Worm (Caenorhabditis elegans) whole organism, L3 larva: ENCODE measurements around the gene srh-182.

Experiments
- R02D3.7 ChIP-seq: fragments of 150-350 bp; optimal IDR thresholded peaks from 2 replicates; lab custom pipeline; 2014; ENCODE audit warnings: missing biosample characterization, missing genetic modification characterization
- ZK546.5 ChIP-seq: sonication (generic microtip); optimal IDR thresholded peaks from 2 replicates; lab custom pipeline; 2017; ENCODE audit warnings: missing biosample characterization, missing genetic modification characterization
- ama-1 ChIP-seq: fragments of 150-350 bp; optimal IDR thresholded peaks from 2 replicates; lab custom pipeline; 2018
- ceh-28 ChIP-seq: fragments of 150-350 bp; optimal IDR thresholded peaks from 2 replicates; lab custom pipeline; 2014; ENCODE audit warnings: missing biosample characterization, missing genetic modification reagents, missing genetic modification characterization
- ceh-82 ChIP-seq: fragments of 150-350 bp; optimal IDR thresholded peaks from 2 replicates; lab custom pipeline; 2014; ENCODE audit warnings: missing biosample characterization, missing genetic modification characterization
- ceh-9 ChIP-seq: sonication (generic microtip); optimal IDR thresholded peaks from 2 replicates; lab custom pipeline; 2018; ENCODE audit warnings: missing biosample characterization, missing genetic modification characterization
- elt-1 ChIP-seq: fragments of 150-350 bp; optimal IDR thresholded peaks from 2 replicates; lab custom pipeline; 2014; ENCODE audit warnings: missing biosample characterization, missing genetic modification characterization
- elt-2 ChIP-seq: sonication (generic microtip); optimal IDR thresholded peaks from 2 replicates; lab custom pipeline; 2016; ENCODE audit warnings: missing genetic modification reagents, mild to moderate bottlenecking, missing genetic modification characterization, missing compliant biosample characterization
- elt-3 ChIP-seq, 3 experiments: fragments of 150-350 bp in 1 of 3; sonication (generic microtip) in 2 of 3; optimal IDR thresholded peaks; 2 replicates in 2 of 3; 4 replicates in 1 of 3; lab custom pipeline; 2014 to 2017; ENCODE audit warnings: missing biosample characterization in 3 of 3, missing genetic modification characterization in 3 of 3
- eor-1 ChIP-seq, 2 experiments: fragments of 150-350 bp; optimal IDR thresholded peaks; 2 replicates each; lab custom pipeline; 2014 to 2018; ENCODE audit warnings: missing biosample characterization in 2 of 2, missing genetic modification characterization in 2 of 2
- fkh-2 ChIP-seq: fragments of 150-350 bp; optimal IDR thresholded peaks from 2 replicates; lab custom pipeline; 2014; ENCODE audit warnings: missing biosample characterization, missing genetic modification reagents, missing genetic modification characterization
- fos-1 ChIP-seq: fragments of 150-350 bp; optimal IDR thresholded peaks from 2 replicates; lab custom pipeline; 2014; ENCODE audit warnings: missing biosample characterization, missing genetic modification characterization
- hmg-11 ChIP-seq: sonication (generic microtip); optimal IDR thresholded peaks from 2 replicates; lab custom pipeline; 2016; ENCODE audit warnings: missing genetic modification characterization, missing compliant biosample characterization
- jun-1 ChIP-seq: fragments of 150-350 bp; optimal IDR thresholded peaks from 2 replicates; lab custom pipeline; 2014; ENCODE audit warnings: missing biosample characterization, missing genetic modification reagents, missing genetic modification characterization
- lin-15B ChIP-seq: fragments of 150-350 bp; optimal IDR thresholded peaks from 2 replicates; lab custom pipeline; 2014; ENCODE audit warnings: missing biosample characterization, missing genetic modification characterization
- lin-39 ChIP-seq: fragments of 150-350 bp; optimal IDR thresholded peaks from 2 replicates; lab custom pipeline; 2018; ENCODE audit warnings: missing biosample characterization, missing genetic modification reagents, missing genetic modification characterization
- lsy-12 ChIP-seq: sonication (generic microtip); optimal IDR thresholded peaks from 2 replicates; lab custom pipeline; 2016; ENCODE audit warnings: mild to moderate bottlenecking, missing genetic modification characterization, missing compliant biosample characterization
- mdl-1 ChIP-seq: fragments of 150-350 bp; optimal IDR thresholded peaks from 2 replicates; lab custom pipeline; 2014; ENCODE audit warnings: missing biosample characterization, missing genetic modification characterization
- mml-1 ChIP-seq: fragments of 150-350 bp; sonication (generic microtip); optimal IDR thresholded peaks from 3 replicates; lab custom pipeline; 2014; ENCODE audit warnings: missing biosample characterization, missing genetic modification characterization
- nfya-1 ChIP-seq: sonication (generic microtip); optimal IDR thresholded peaks from 2 replicates; lab custom pipeline; 2017; ENCODE audit warnings: missing genetic modification characterization, mild to moderate bottlenecking, missing compliant biosample characterization, antibody characterized with exemption, moderate library complexity; ENCODE audit not compliant: insufficient read depth
- nhr-11 ChIP-seq: fragments of 150-350 bp; optimal IDR thresholded peaks from 2 replicates; lab custom pipeline; 2014; ENCODE audit warnings: missing biosample characterization, missing genetic modification characterization
- nhr-23 ChIP-seq: fragments of 150-350 bp; optimal IDR thresholded peaks from 2 replicates; lab custom pipeline; 2014; ENCODE audit warnings: missing biosample characterization, missing genetic modification reagents, missing genetic modification characterization
- nhr-237 ChIP-seq: fragments of 150-350 bp; optimal IDR thresholded peaks from 2 replicates; lab custom pipeline; 2014; ENCODE audit warnings: missing biosample characterization, missing genetic modification characterization
- nhr-25 ChIP-seq: sonication (generic microtip); optimal IDR thresholded peaks from 2 replicates; lab custom pipeline; 2017; ENCODE audit warnings: missing biosample characterization, missing genetic modification characterization
- nhr-43 ChIP-seq: sonication (generic microtip); optimal IDR thresholded peaks from 2 replicates; lab custom pipeline; 2016; ENCODE audit warnings: mild to moderate bottlenecking, missing genetic modification characterization, missing compliant biosample characterization; ENCODE audit not compliant: poor library complexity, severe bottlenecking
- pha-4 ChIP-seq: fragments of 150-350 bp; optimal IDR thresholded peaks from 2 replicates; lab custom pipeline; 2014; ENCODE audit warnings: missing biosample characterization, missing genetic modification reagents, missing genetic modification characterization
- pqm-1 ChIP-seq: fragments of 150-350 bp; optimal IDR thresholded peaks from 2 replicates; lab custom pipeline; 2017; ENCODE audit warnings: missing biosample characterization, missing genetic modification characterization, inconsistent platforms
- sea-2 ChIP-seq: fragments of 150-350 bp; sonication (generic microtip); optimal IDR thresholded peaks from 4 replicates; lab custom pipeline; 2014; ENCODE audit warnings: missing biosample characterization, missing genetic modification reagents, missing genetic modification characterization
- skn-1 ChIP-seq: fragments of 150-350 bp; optimal IDR thresholded peaks from 2 replicates; lab custom pipeline; 2014; ENCODE audit warnings: missing biosample characterization, missing genetic modification characterization
- snpc-4 ChIP-seq: fragments of 150-350 bp; optimal IDR thresholded peaks from 2 replicates; lab custom pipeline; 2014; ENCODE audit warnings: missing biosample characterization, missing genetic modification characterization
- tbx-2 ChIP-seq: sonication (generic microtip); optimal IDR thresholded peaks from 2 replicates; lab custom pipeline; 2016; ENCODE audit warnings: mild to moderate bottlenecking, missing genetic modification characterization, missing compliant biosample characterization
- unc-39 ChIP-seq: sonication (generic microtip); optimal IDR thresholded peaks from 4 replicates; lab custom pipeline; 2017; ENCODE audit warnings: missing biosample characterization, missing genetic modification characterization
- unc-62 ChIP-seq: fragments of 150-350 bp; sonication (generic microtip); optimal IDR thresholded peaks from 4 replicates; lab custom pipeline; 2014; ENCODE audit warnings: missing biosample characterization, missing genetic modification reagents, missing genetic modification characterization
- zag-1 ChIP-seq: fragments of 150-350 bp; optimal IDR thresholded peaks from 2 replicates; lab custom pipeline; 2014; ENCODE audit warnings: missing biosample characterization, missing genetic modification characterization
- ztf-11 ChIP-seq: fragments of 150-350 bp; optimal IDR thresholded peaks from 2 replicates; lab custom pipeline; 2014; ENCODE audit warnings: missing biosample characterization, missing genetic modification characterization
- ztf-4 ChIP-seq: fragments of 150-350 bp; optimal IDR thresholded peaks from 2 replicates; lab custom pipeline; 2014; ENCODE audit warnings: missing biosample characterization, missing genetic modification characterization

Gene srh-182

DNA sequence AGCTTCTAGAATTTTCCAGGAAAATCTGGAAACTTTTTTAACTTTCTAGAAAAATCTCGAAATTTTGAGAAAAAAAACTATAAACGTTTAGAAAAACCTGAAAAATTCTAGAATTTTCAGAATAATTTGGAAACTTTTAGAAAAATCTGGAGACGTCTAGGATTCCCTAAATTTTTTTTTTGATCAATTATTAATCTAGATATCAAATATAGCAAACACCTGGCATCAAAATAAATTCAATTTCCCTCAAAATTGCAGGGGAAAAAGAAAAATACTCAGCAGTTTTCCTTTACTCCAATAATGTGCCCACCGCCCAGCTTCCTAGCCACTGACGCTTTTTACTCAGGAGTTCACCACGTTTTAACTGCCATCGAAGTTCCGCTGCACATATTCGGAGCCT lies 908 bp upstream of the srh-182 start, which contains the start of gene srh-181:
srh-181 (plus strand) TSS at position 301 of the 400 bp plus-strand sequence.
- TF ChIP-seq elt-3 (tag; optimal IDR thresholded peaks at IDR 0.05; lab: Kevin White, UChicago) (no peak), lin-15B (tag; lab: Kevin White, UChicago) (no peak), tbx-2 (tag; lab: Kevin White, UChicago) (no peak), hmg-11 (no peak), pha-4 (tag; lab: Kevin White, UChicago) (no peak), ZK546.5 (tag; lab: Kevin White, UChicago) (no peak), sea-2 (GFP tag; lab: Kevin White, UChicago) (no peak), ama-1 (lab: Kevin White, UChicago) (no peak), skn-1 (tag; lab: Kevin White, UChicago) (no peak)

DNA sequence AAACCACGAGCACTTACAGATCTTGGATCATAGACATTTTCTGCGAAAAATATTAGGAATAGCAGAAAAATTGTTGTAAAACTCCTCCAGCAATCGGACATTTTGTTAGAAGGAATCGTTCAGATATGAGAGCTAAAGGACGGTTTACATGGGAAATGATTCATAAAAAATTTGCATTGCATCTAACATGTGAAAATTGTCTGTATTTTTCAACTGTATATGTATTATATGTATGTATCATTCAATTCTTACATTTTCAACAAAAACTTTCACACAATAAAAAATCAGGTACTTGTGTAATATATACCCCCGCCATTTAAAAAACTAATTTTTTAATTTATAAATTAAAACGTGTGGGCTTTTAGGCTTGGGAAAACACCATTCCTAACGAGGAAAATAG lies 5.2 kb downstream of the srh-182 start, which contains the start of gene ZK228.13:
ZK228.13 (minus strand) TSS at position 101 of the 400 bp plus-strand sequence.
- no peak for TF ChIP-seq nhr-25 (tag; lab: Kevin White, UChicago)

DNA sequence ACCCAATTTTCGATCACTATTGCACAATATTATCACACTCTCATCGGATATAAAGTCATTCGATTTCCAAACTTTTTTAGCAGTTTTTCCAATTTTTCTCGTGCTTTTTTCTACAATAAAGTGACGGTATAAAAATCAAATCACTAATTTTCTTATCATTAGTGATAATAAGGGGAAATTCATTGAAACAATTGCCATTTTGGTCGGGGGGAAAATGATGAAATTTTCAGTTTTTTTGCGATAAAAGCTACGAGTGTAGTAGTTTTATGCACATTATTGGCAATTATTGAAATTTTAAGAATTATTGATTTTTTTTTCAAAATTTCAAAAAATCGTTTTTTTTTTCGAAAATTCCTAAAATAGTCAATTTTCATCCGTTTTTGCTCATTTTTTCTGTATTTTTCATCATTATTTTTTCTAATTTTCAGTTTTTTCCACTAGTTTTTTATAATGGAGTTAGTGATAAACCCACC lies 10.9 kb downstream of the srh-182 start, which contains the start of gene ZK228.4:
ZK228.4 (plus strand) TSS at position 423 of the 473 bp plus-strand sequence.
- TF ChIP-seq tbx-2 (tag; lab: Kevin White, UChicago), result no peak
- no peak for TF ChIP-seq zag-1 (tag; lab: Kevin White, UChicago)
- no peak for TF ChIP-seq jun-1 (tag; lab: Kevin White, UChicago)
- TF ChIP-seq hmg-11, result no peak
- TF ChIP-seq pqm-1 (tag; lab: Kevin White, UChicago), result peak; percentile 13
- no peak for TF ChIP-seq fkh-2 (tag; lab: Kevin White, UChicago)
- TF ChIP-seq elt-3 (tag; optimal IDR thresholded peaks at IDR 0.05; lab: Kevin White, UChicago), result no peak
- no peak for TF ChIP-seq fos-1
- peak; percentile 86 for TF ChIP-seq elt-2 (tag; lab: Kevin White, UChicago)
- no peak for TF ChIP-seq nhr-11
- TF ChIP-seq skn-1 (tag; lab: Kevin White, UChicago), result no peak
- peak; percentile 21 for TF ChIP-seq ceh-28 (tag; lab: Kevin White, UChicago)
- TF ChIP-seq snpc-4 (tag; lab: Kevin White, UChicago), result no peak
- TF ChIP-seq lin-39 (tag; lab: Kevin White, UChicago), result no peak
- TF ChIP-seq ama-1 (lab: Kevin White, UChicago), result no peak
- no peak for TF ChIP-seq mdl-1 (tag; lab: Kevin White, UChicago)
- TF ChIP-seq nfya-1, result no peak
- no peak for TF ChIP-seq nhr-237 (tag; lab: Kevin White, UChicago)

DNA sequence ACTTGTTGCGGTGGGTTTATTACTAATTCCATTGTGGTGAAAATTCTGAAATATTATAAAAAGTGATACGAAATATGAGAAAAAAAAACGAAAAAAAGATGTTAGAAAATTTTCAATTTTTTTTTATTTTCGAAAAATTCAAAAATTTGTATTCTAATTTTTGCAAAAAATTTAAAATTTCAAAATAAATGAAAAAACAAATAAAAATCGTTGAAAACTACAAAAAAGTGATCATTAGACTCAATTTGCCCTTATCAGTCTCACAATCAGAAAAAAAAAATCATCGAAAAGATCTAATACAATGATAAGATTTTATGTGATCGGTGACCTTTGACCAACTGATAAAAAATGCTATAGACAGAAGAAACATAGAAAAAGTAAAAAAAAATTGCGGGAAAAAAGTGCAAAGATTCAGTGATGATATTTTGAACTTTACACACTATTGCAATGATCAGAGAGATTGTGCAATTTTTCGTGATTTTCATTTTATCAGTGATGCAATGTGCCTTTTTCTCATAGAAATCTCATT lies 12.1 kb downstream of the srh-182 start, which contains the start of gene ZK228.3:
ZK228.3 (minus strand) TSS at position 51 of the 529 bp plus-strand sequence.
- TF ChIP-seq unc-39 (tag; lab: Kevin White, UChicago), result no peak
- TF ChIP-seq elt-2 (tag; lab: Kevin White, UChicago), result peak; percentile 97
- TF ChIP-seq pqm-1 (tag; lab: Kevin White, UChicago), result peak; percentile 84
- no peak for TF ChIP-seq nhr-23 (tag; lab: Kevin White, UChicago)
- no peak for TF ChIP-seq R02D3.7
- TF ChIP-seq hmg-11, result no peak
- TF ChIP-seq snpc-4 (tag; lab: Kevin White, UChicago), result no peak
- TF ChIP-seq mml-1, result no peak
- TF ChIP-seq lin-39 (tag; lab: Kevin White, UChicago), result no peak
- no peak for TF ChIP-seq nfya-1
- no peak for TF ChIP-seq zag-1 (tag; lab: Kevin White, UChicago)
- TF ChIP-seq, all 47 proteins: peak for 2

DNA sequence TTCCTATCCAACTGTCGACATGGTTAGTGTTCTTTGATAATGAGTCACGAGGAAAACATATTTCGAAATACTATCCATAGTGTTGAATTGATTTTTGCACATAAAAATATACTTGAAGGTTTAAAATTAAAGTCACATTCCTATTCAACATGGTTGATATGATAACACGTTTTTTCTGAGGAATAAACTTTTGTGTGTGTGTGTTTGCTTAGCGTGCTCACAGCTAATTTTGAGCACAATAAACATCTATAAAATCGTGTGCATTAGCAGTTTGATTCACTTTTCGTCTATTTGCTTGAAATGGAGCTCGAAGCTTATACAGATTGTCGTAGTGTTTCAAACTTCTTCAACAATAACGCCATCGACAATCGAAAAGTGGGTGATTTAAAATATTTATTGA lies 16.7 kb downstream of the srh-182 start, which contains the start of gene ZK228.10:
ZK228.10 (plus strand) TSS at position 301 of the 400 bp plus-strand sequence.
- TF ChIP-seq ceh-9 (tag; lab: Kevin White, UChicago), result no peak
- no peak for TF ChIP-seq nfya-1
- TF ChIP-seq unc-62, result no peak

DNA sequence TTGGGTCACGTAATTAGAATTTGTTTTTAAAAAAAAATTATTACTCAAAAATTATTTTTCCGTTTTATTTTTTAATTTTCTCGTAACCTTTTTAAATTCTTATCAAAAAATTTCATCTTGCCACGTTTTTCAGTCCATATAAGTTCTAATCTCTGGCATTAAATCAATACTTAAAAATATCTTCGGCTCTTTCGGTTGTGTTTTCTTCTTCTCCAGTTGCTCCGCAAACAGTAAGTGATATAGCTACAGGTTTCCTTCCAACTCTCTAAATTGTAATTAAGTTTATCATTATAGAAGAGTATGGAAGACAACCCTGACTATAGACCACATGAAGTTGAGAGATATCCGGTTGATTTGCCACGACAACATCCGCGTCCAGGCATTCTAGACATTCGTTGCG lies 29.2 kb downstream of the srh-182 start, which contains the start of gene ZK228.1:
ZK228.1 (plus strand) TSS at position 301 of the 400 bp plus-strand sequence.
- TF ChIP-seq nhr-43 (tag; lab: Kevin White, UChicago) (no peak), R02D3.7 (no peak), ceh-82 (tag; lab: Kevin White, UChicago) (no peak), nhr-23 (tag; lab: Kevin White, UChicago) (no peak), sea-2 (GFP tag; lab: Kevin White, UChicago) (no peak), eor-1 (tag; optimal IDR thresholded peaks at IDR 0.05; lab: Kevin White, UChicago) (no peak), lsy-12 (tag; lab: Kevin White, UChicago) (no peak), ztf-4 (tag; lab: Kevin White, UChicago) (no peak), elt-3 (tag; optimal IDR thresholded peaks at IDR 0.05; lab: Kevin White, UChicago) (no peak), ztf-11 (tag; lab: Kevin White, UChicago) (no peak), fos-1 (no peak), ceh-28 (tag; lab: Kevin White, UChicago) (no peak), elt-1 (no peak), elt-2 (tag; lab: Kevin White, UChicago) (no peak), mdl-1 (tag; lab: Kevin White, UChicago) (no peak), unc-39 (tag; lab: Kevin White, UChicago) (no peak), ama-1 (lab: Kevin White, UChicago) (no peak)
